Fruit fly (Drosophila melanogaster) whole organism, pupa: ENCODE data around the gene Yp3.
A peak's percentile ranks its signal among the peaks of the same experiment; 100 is the strongest.

Source experiments
- CG12605 ChIP-seq: fragments of 200-800 bp; sonication (Bioruptor generic); IDR thresholded peaks from 2 replicates; pipeline ENCODE4 v1.3.6; 2022; ENCODE audit warnings: missing biosample characterization, missing genetic modification characterization
- CG13204 ChIP-seq: fragments of 200-800 bp; sonication (Bioruptor generic); optimal IDR thresholded peaks from 2 replicates; lab custom pipeline; 2018; ENCODE audit warnings: missing biosample characterization, mild to moderate bottlenecking, missing genetic modification characterization, moderate library complexity
- CG14655 ChIP-seq: fragments of 200-800 bp; sonication (Bioruptor generic); optimal IDR thresholded peaks from 3 replicates; lab custom pipeline; 2017; ENCODE audit warnings: mild to moderate bottlenecking, missing biosample characterization, missing genetic modification reagents, missing genetic modification characterization
- CG15710 ChIP-seq: fragments of 200-800 bp; sonication (Bioruptor generic); optimal IDR thresholded peaks from 2 replicates; lab custom pipeline; 2018; ENCODE audit warnings: missing biosample characterization, mild to moderate bottlenecking, missing genetic modification characterization, moderate library complexity
- CG17806 ChIP-seq: fragments of 200-800 bp; sonication (Bioruptor generic); optimal IDR thresholded peaks from 2 replicates; lab custom pipeline; 2018; ENCODE audit warnings: missing biosample characterization, mild to moderate bottlenecking, missing genetic modification characterization, moderate library complexity
- CG32121 ChIP-seq: fragments of 200-800 bp; sonication (Bioruptor generic); IDR thresholded peaks from 2 replicates; pipeline ENCODE4 v1.3.6; 2022; ENCODE audit warnings: missing biosample characterization, missing genetic modification characterization
- CG34367 ChIP-seq: fragments of 200-800 bp; sonication (Bioruptor generic); optimal IDR thresholded peaks from 2 replicates; lab custom pipeline; 2018; ENCODE audit warnings: missing biosample characterization, mild to moderate bottlenecking, missing genetic modification characterization
- CG4496 ChIP-seq: fragments of 200-800 bp; sonication (Bioruptor generic); IDR thresholded peaks from 3 replicates; pipeline ENCODE4 v1.3.6; 2022; ENCODE audit warnings: missing biosample characterization, missing genetic modification characterization
- CG8159 ChIP-seq: fragments of 200-800 bp; sonication (Bioruptor generic); optimal IDR thresholded peaks from 3 replicates; lab custom pipeline; 2018; ENCODE audit warnings: missing biosample characterization, mild to moderate bottlenecking, missing genetic modification characterization, moderate library complexity
- CG9948 ChIP-seq: fragments of 200-800 bp; sonication (Bioruptor generic); optimal IDR thresholded peaks from 2 replicates; lab custom pipeline; 2018; ENCODE audit warnings: missing biosample characterization, mild to moderate bottlenecking, missing genetic modification characterization, moderate library complexity
- D1 ChIP-seq: fragments of 200-800 bp; sonication (Bioruptor generic); optimal IDR thresholded peaks from 2 replicates; lab custom pipeline; 2018; ENCODE audit warnings: missing biosample characterization, mild to moderate bottlenecking, missing genetic modification characterization, moderate library complexity
- EcR ChIP-seq: fragments of 200-800 bp; sonication (Bioruptor generic); optimal IDR thresholded peaks from 3 replicates; lab custom pipeline; 2019; ENCODE audit warnings: missing biosample characterization, missing genetic modification characterization, mild to moderate bottlenecking, moderate library complexity, missing genetic modification reagents
- Ets98B ChIP-seq: fragments of 200-800 bp; sonication (Bioruptor generic); IDR thresholded peaks from 2 replicates; pipeline ENCODE4 v1.3.6; 2022; ENCODE audit warnings: missing biosample characterization, missing genetic modification characterization
- Pif1A ChIP-seq: fragments of 200-800 bp; sonication (Bioruptor generic); optimal IDR thresholded peaks from 3 replicates; lab custom pipeline; 2016; ENCODE audit warnings: missing biosample characterization, missing genetic modification characterization
- Pif1B ChIP-seq: fragments of 200-800 bp; sonication (Bioruptor generic); optimal IDR thresholded peaks from 3 replicates; lab custom pipeline; 2016; ENCODE audit warnings: missing biosample characterization, missing genetic modification characterization
- Snoo ChIP-seq: fragments of 200-800 bp; sonication (Bioruptor generic); optimal IDR thresholded peaks from 3 replicates; lab custom pipeline; 2017; ENCODE audit warnings: missing biosample characterization, mild to moderate bottlenecking, missing genetic modification characterization, inconsistent platforms
- fd96Ca ChIP-seq: fragments of 200-800 bp; sonication (Bioruptor generic); IDR thresholded peaks from 3 replicates; pipeline ENCODE4 v1.3.6; 2022; ENCODE audit warnings: missing biosample characterization, missing genetic modification characterization
- gl ChIP-seq: fragments of 200-800 bp; sonication (Bioruptor generic); optimal IDR thresholded peaks from 2 replicates; lab custom pipeline; 2018; ENCODE audit warnings: missing biosample characterization, mild to moderate bottlenecking, missing genetic modification characterization
- rn ChIP-seq: fragments of 200-800 bp; sonication (Bioruptor generic); IDR thresholded peaks from 2 replicates; pipeline ENCODE4 v1.3.6; 2022; ENCODE audit warnings: missing biosample characterization, missing genetic modification characterization

Gene Yp3

DNA sequence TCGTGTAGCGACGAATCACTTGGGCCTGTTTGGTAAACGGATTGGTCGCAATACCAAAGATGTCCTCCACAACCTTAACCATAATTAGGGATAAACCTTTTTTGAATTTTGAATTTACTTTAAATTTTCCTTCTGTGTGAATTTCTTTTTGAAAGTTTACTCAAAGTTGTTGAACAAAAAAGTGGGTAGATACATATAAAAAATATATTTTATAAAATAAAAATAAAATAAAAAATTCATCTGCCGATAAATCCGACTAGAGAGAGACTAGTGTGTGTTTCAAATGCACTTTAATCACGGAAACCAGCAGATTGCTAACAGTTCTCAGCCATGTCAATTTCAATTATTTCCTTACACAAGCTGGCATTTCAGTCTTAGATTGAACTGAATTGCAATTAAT is 38.2 kb downstream of the Yp3 start, which contains the start of gene CG10996:
Gene CG10996 (minus strand): TSS at position 101 of the 400 bp plus-strand sequence.
- TF ChIP-seq CG15710 (no peak), Pif1B (GFP tag; lab: Kevin White, UChicago) (no peak), fd96Ca (GFP tag; lab: Robert Waterston, UW) (no peak), Snoo (tag; lab: Kevin White, UChicago) (no peak), D1 (no peak), CG12605 (GFP tag; lab: Robert Waterston, UW) (no peak), Ets98B (GFP tag; lab: Robert Waterston, UW) (no peak), CG13204 (no peak), CG14655 (no peak), CG8159 (tag; lab: Kevin White, UChicago) (no peak), EcR (GFP tag; lab: Kevin White, UChicago) (no peak)

DNA sequence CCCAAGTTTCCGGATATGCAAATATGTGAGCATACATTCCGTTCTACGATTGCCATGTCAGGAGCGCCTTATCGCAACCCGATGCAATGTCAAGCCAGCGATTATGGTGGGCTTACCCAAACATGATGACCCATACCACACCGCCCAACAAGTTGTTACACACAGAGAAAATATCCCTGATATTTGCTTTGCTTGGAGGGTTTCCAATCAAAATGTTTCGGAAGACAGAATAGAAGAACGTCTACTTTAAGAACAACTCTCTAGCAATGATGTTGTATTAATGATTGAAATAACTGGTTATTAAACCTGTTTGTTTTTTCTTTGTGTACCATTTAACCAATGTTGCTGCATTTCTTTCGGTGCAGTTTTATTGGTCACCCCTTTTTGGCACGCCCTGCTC is 41.3 kb downstream of the Yp3 start:
- TF ChIP-seq CG4496 (GFP tag; lab: Robert Waterston, UW) (peak; percentile 48; the same call in 1 of the 3 replicates), fd96Ca (GFP tag; lab: Robert Waterston, UW) (0 out of 3 replicates have a peak, but pooled peaks have one; percentile 30), CG8159 (tag; lab: Kevin White, UChicago) (no peak), rn (no peak)

DNA sequence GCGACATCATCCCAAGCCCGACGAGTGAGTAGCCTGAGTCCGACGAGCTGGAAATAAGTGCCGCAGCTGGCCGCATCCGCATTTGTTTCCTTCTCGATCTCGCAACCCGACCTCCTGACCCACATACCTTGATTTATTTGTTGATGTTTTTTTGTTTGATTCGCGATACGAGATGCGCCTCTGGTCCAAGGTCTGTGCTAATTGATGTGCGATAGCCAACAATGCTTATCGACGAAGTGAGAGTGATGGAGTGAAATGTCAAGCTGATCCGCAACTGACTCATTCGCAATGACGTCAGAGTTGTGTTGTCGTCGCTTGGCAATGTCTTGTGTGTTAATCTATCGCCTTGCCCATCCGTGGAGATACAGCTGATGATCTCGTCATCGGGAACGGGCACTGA is 45.1 kb downstream of the Yp3 start:
- TF ChIP-seq CG9948 (no peak), Snoo (tag; lab: Kevin White, UChicago) (no peak), fd96Ca (GFP tag; lab: Robert Waterston, UW) (no peak), CG34367 (tag; lab: Kevin White, UChicago) (no peak), CG8159 (tag; lab: Kevin White, UChicago) (no peak), CG32121 (GFP tag; lab: Robert Waterston, UW) (no peak), Pif1A (no peak), CG15710 (no peak), CG12605 (GFP tag; lab: Robert Waterston, UW) (no peak), gl (tag; lab: Kevin White, UChicago) (no peak), CG4496 (GFP tag; lab: Robert Waterston, UW) (no peak), Pif1B (GFP tag; lab: Kevin White, UChicago) (no peak), CG17806 (tag; lab: Kevin White, UChicago) (no peak), CG14655 (no peak)

DNA sequence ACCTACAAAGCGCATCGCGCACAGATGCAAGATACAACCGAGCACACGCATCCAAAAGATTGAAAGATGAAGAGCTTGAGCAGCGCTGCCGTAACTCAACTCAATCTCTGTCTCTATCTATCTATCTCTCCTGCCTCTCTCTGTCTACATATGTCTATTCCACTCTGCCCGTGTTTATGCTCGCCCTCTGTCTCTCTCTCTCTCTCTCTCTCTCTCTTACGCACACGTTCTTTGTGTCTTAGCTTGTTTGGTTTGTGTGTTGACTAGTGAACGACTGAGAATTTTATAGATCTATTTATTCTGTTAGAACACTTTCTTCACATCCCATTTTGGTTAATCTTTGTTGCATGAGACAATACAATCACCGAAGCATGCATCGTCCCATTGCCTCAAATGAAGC is 46.2 kb downstream of the Yp3 start:
- TF ChIP-seq CG32121 (GFP tag; lab: Robert Waterston, UW) (no peak), CG4496 (GFP tag; lab: Robert Waterston, UW) (peak; percentile 54; the same call in 1 of the 3 replicates)
